Fruit fly (Drosophila melanogaster): Measurements from ENCODE around the gene CG1578.
A peak's percentile ranks its signal among the peaks of the same experiment; 100 is the strongest.

The CG1578 gene

dm6 chrX:11798522-11798921, 17.8 kb downstream of the CG1578 start:
- TF ChIP-seq tai (GFP tag; optimal IDR thresholded peaks at IDR 0.05) (no peak), Mio (GFP tag; optimal IDR thresholded peaks at IDR 0.05) (no peak), ey (GFP tag; optimal IDR thresholded peaks at IDR 0.05) (no peak), rgr (GFP tag; optimal IDR thresholded peaks at IDR 0.05) (no peak), Hnf4 (GFP tag; optimal IDR thresholded peaks at IDR 0.05) (no peak), pan (optimal IDR thresholded peaks at IDR 0.05) (no peak), br (GFP tag; optimal IDR thresholded peaks at IDR 0.05) (no peak), sv (GFP tag; optimal IDR thresholded peaks at IDR 0.05) (no peak), CG9705 (GFP tag; optimal IDR thresholded peaks at IDR 0.05) (no peak), woc (GFP tag; optimal IDR thresholded peaks at IDR 0.05) (no peak), Abd-B (GFP tag; optimal IDR thresholded peaks at IDR 0.05) (no peak), HLH106 (tag; optimal IDR thresholded peaks at IDR 0.05) (no peak), jim (GFP tag; optimal IDR thresholded peaks at IDR 0.05) (no peak), sage (GFP tag; optimal IDR thresholded peaks at IDR 0.05) (no peak), Myc (optimal IDR thresholded peaks at IDR 0.05) (no peak), CrebA (GFP tag; optimal IDR thresholded peaks at IDR 0.05; ENCODE audit: borderline replicate concordance) (no peak), Hr83 (GFP tag; optimal IDR thresholded peaks at IDR 0.05; ENCODE audit: poor library complexity, severe bottlenecking) (no peak)

- TF ChIP-seq psq (GFP tag; optimal IDR thresholded peaks at IDR 0.05) (no peak), ey (GFP tag; optimal IDR thresholded peaks at IDR 0.05) (no peak), h (GFP tag; optimal IDR thresholded peaks at IDR 0.05) (no peak), Abd-B (GFP tag; optimal IDR thresholded peaks at IDR 0.05) (no peak), OdsH (GFP tag; optimal IDR thresholded peaks at IDR 0.05) (no peak)
Measured at dm6 chrX:11796925-11797324, 19.4 kb downstream of the CG1578 start.

dm6 chrX:11793434-11793833, 22.9 kb downstream of the CG1578 start:
- TF ChIP-seq Hnf4 (GFP tag; optimal IDR thresholded peaks at IDR 0.05) = no peak

dm6 chrX:11792415-11793328, 23.7 kb downstream of the CG1578 start, which contains the start of gene CkIIbeta:
Gene CkIIbeta, plus strand, starts transcription at chrX:11792533.
- TF ChIP-seq Dif (GFP tag; optimal IDR thresholded peaks at IDR 0.05; ENCODE audit: partially characterized antibody) = no peak
- no peak for TF ChIP-seq sage (GFP tag; optimal IDR thresholded peaks at IDR 0.05)
- TF ChIP-seq CrebA (GFP tag; optimal IDR thresholded peaks at IDR 0.05; ENCODE audit: borderline replicate concordance) = no peak
- peak; percentile 65 for TF ChIP-seq psq (GFP tag; optimal IDR thresholded peaks at IDR 0.05)
- TF ChIP-seq pan (optimal IDR thresholded peaks at IDR 0.05) = no peak
- TF ChIP-seq CG32264 (GFP tag; optimal IDR thresholded peaks at IDR 0.05) = no peak
- no peak for TF ChIP-seq Rel (GFP tag; optimal IDR thresholded peaks at IDR 0.05)
- peak; percentile 20 for TF ChIP-seq Rel (tag; optimal IDR thresholded peaks at IDR 0.05)
- no peak for TF ChIP-seq Abd-B (GFP tag; optimal IDR thresholded peaks at IDR 0.05)
- TF ChIP-seq Hr83 (GFP tag; optimal IDR thresholded peaks at IDR 0.05; ENCODE audit: poor library complexity, severe bottlenecking) = peak; percentile 83
- no peak for TF ChIP-seq usp (GFP tag; optimal IDR thresholded peaks at IDR 0.05)
- peak; percentile 44 for TF ChIP-seq br (GFP tag; optimal IDR thresholded peaks at IDR 0.05)
- TF ChIP-seq ey (GFP tag; optimal IDR thresholded peaks at IDR 0.05) = peak; percentile 2
- TF ChIP-seq N (GFP tag; optimal IDR thresholded peaks at IDR 0.05) = peak; percentile 74
- TF ChIP-seq tai (GFP tag; optimal IDR thresholded peaks at IDR 0.05) = peak; percentile 80
- TF ChIP-seq Sp1 (GFP tag; optimal IDR thresholded peaks at IDR 0.05) = no peak
- peak; percentile 43 for TF ChIP-seq dsf (GFP tag; optimal IDR thresholded peaks at IDR 0.05; ENCODE audit: borderline replicate concordance)
- peak in 1 of 2 experiments; percentile 14 for TF ChIP-seq dl (GFP tag; optimal IDR thresholded peaks at IDR 0.05; ENCODE audit: insufficient read depth in 1 of 2, partially characterized antibody in 2 of 2)
- no peak for TF ChIP-seq Mio (GFP tag; optimal IDR thresholded peaks at IDR 0.05)
- TF ChIP-seq CG9705 (GFP tag; optimal IDR thresholded peaks at IDR 0.05) = peak; percentile 12
- TF ChIP-seq Vsx2 (GFP tag; optimal IDR thresholded peaks at IDR 0.05; ENCODE audit: partially characterized antibody) = no peak
- peak in 1 of 2 experiments; percentile 60 for TF ChIP-seq foxo (GFP tag; optimal IDR thresholded peaks at IDR 0.05)
- peak; percentile 30 for TF ChIP-seq HLH106 (tag; optimal IDR thresholded peaks at IDR 0.05)
- peak; percentile 39 for TF ChIP-seq h (GFP tag; optimal IDR thresholded peaks at IDR 0.05)
- peak; percentile 58 for TF ChIP-seq fru (GFP tag; optimal IDR thresholded peaks at IDR 0.05)
- no peak for TF ChIP-seq OdsH (GFP tag; optimal IDR thresholded peaks at IDR 0.05)
- TF ChIP-seq Hnf4 (GFP tag; optimal IDR thresholded peaks at IDR 0.05) = peak; percentile 70
- TF ChIP-seq GATAd (GFP tag; optimal IDR thresholded peaks at IDR 0.05) = no peak
- no peak for TF ChIP-seq lola (GFP tag; optimal IDR thresholded peaks at IDR 0.05)
- no peak for TF ChIP-seq brk (GFP tag; optimal IDR thresholded peaks at IDR 0.05)
- no peak for TF ChIP-seq Dfd (GFP tag; optimal IDR thresholded peaks at IDR 0.05)
- peak; percentile 60 for TF ChIP-seq Jra (GFP tag; optimal IDR thresholded peaks at IDR 0.05)
- no peak for TF ChIP-seq Myc (optimal IDR thresholded peaks at IDR 0.05)
- no peak for TF ChIP-seq jim (GFP tag; optimal IDR thresholded peaks at IDR 0.05)
- TF ChIP-seq sv (GFP tag; optimal IDR thresholded peaks at IDR 0.05) = peak; percentile 12
- TF ChIP-seq rgr (GFP tag; optimal IDR thresholded peaks at IDR 0.05) = peak; percentile 36
- TF ChIP-seq Hr78 (GFP tag; optimal IDR thresholded peaks at IDR 0.05) = no peak
- peak; percentile 38 for TF ChIP-seq woc (GFP tag; optimal IDR thresholded peaks at IDR 0.05)
- peak; percentile 33 for TF ChIP-seq dmrt93B (GFP tag; optimal IDR thresholded peaks at IDR 0.05)

All from whole organism, wandering third instar larva.